Worm (Caenorhabditis elegans) whole organism, midembryonic: ENCODE data around the gene Y41C4A.6.

ENCODE experiments used
- T22C8.4 ChIP-seq: fragments of 200-800 bp; sonication (Bioruptor generic); IDR thresholded peaks from 2 replicates; pipeline ENCODE4 v1.3.6; 2022; ENCODE audit warnings: missing genetic modification characterization, missing compliant biosample characterization
- cog-1 ChIP-seq: sonication (generic microtip); optimal IDR thresholded peaks from 2 replicates; lab custom pipeline; 2016; ENCODE audit warnings: missing genetic modification characterization, missing compliant biosample characterization
- flt-1 ChIP-seq: fragments of 200-800 bp; sonication (Bioruptor generic); IDR thresholded peaks from 2 replicates; pipeline ENCODE4 v1.3.6; 2022; ENCODE audit warnings: missing genetic modification characterization, missing compliant biosample characterization
- klf-2 ChIP-seq: fragments of 200-800 bp; sonication (Bioruptor generic); conservative IDR thresholded peaks from 2 replicates; pipeline ENCODE4 v1.3.6; 2022; ENCODE audit warnings: missing genetic modification reagents, missing genetic modification characterization, missing compliant biosample characterization
- med-1 ChIP-seq: sonication (generic microtip); optimal IDR thresholded peaks from 2 replicates; lab custom pipeline; 2017; ENCODE audit warnings: missing genetic modification characterization, mild to moderate bottlenecking, missing compliant biosample characterization, antibody characterized with exemption, missing genetic modification reagents; ENCODE audit not compliant: insufficient read depth
- ref-1 ChIP-seq: fragments of 200-800 bp; sonication (Bioruptor generic); conservative IDR thresholded peaks from 2 replicates; pipeline ENCODE4 v1.3.6; 2022; ENCODE audit warnings: missing genetic modification reagents, missing genetic modification characterization, missing compliant biosample characterization
- ztf-23 ChIP-seq: fragments of 200-800 bp; sonication (Bioruptor generic); IDR thresholded peaks from 2 replicates; pipeline ENCODE4 v1.3.6; 2022; ENCODE audit warnings: missing genetic modification reagents, missing genetic modification characterization, missing compliant biosample characterization
- ztf-29 ChIP-seq: fragments of 200-800 bp; sonication (Bioruptor generic); IDR thresholded peaks from 2 replicates; pipeline ENCODE4 v1.3.6; 2022; ENCODE audit warnings: missing genetic modification reagents, missing genetic modification characterization, missing compliant biosample characterization

ce11 chrIII:11698569-11698968 lies 2.2 kb downstream of the Y41C4A.6 start, which contains the start of gene Y41C4A.7:
- TF ChIP-seq ztf-23, result no peak
- TF ChIP-seq cog-1 (tag; lab: Kevin White, UChicago), result no peak
- no peak for TF ChIP-seq flt-1
- TF ChIP-seq ztf-29 (GFP tag; lab: Robert Waterston, UW), result no peak
- TF ChIP-seq ref-1, result no peak
- no peak for TF ChIP-seq T22C8.4 (GFP tag; lab: Robert Waterston, UW)
- no peak for TF ChIP-seq klf-2 (GFP tag; lab: Robert Waterston, UW)
- TF ChIP-seq med-1 (GFP tag; lab: Kevin White, UChicago), result no peak
